Worm (Caenorhabditis elegans): ENCODE results near the gene F26F2.8.

- TF ChIP-seq nhr-28 (tag; optimal IDR thresholded peaks at IDR 0.05) (no peak), pha-4 (tag; optimal IDR thresholded peaks at IDR 0.05) (no peak), egl-27 (tag; optimal IDR thresholded peaks at IDR 0.05) (no peak)
Measured at ce11 chrV:20595653-20596052, 16.3 kb downstream of the F26F2.8 start, which contains the start of gene F26F2.11.

Data from whole organism, L3 larva.